Fruit fly (Drosophila melanogaster) whole organism, embryonic: ENCODE data around the gene CG31157.
A peak's percentile ranks its signal among the peaks of the same experiment; 100 is the strongest.

Source experiments
- CG11093 ChIP-seq: fragments of 200-800 bp; sonication (Bioruptor generic); IDR thresholded peaks from 3 replicates; pipeline ENCODE4 v1.3.6; 2022; ENCODE audit warnings: missing biosample characterization, missing genetic modification characterization
- CG11247 ChIP-seq: fragments of 200-800 bp; sonication (Bioruptor generic); IDR thresholded peaks from 2 replicates; pipeline ENCODE4 v1.3.6; 2022; ENCODE audit warnings: missing biosample characterization, missing genetic modification characterization
- CG11456 ChIP-seq: fragments of 200-800 bp; sonication (Bioruptor generic); IDR thresholded peaks from 3 replicates; pipeline ENCODE4 v1.3.6; 2022; ENCODE audit warnings: missing biosample characterization, missing genetic modification characterization
- CG11504 ChIP-seq: fragments of 200-800 bp; sonication (Bioruptor generic); optimal IDR thresholded peaks from 3 replicates; lab custom pipeline; 2019; ENCODE audit warnings: missing biosample characterization, mild to moderate bottlenecking, missing genetic modification characterization, moderate library complexity
- CG11723 ChIP-seq: fragments of 200-800 bp; sonication (Bioruptor generic); optimal IDR thresholded peaks from 2 replicates; lab custom pipeline; 2017; ENCODE audit warnings: missing biosample characterization, mild to moderate bottlenecking, missing genetic modification characterization
- CG12155 ChIP-seq: fragments of 200-800 bp; sonication (Bioruptor generic); optimal IDR thresholded peaks from 3 replicates; lab custom pipeline; 2016; ENCODE audit warnings: missing biosample characterization, missing genetic modification characterization
- CG12299 ChIP-seq: fragments of 200-800 bp; sonication (Bioruptor generic); optimal IDR thresholded peaks from 2 replicates; lab custom pipeline; 2018; ENCODE audit warnings: missing biosample characterization, mild to moderate bottlenecking, missing genetic modification characterization
- CG12659 ChIP-seq: fragments of 200-800 bp; sonication (Bioruptor generic); optimal IDR thresholded peaks from 3 replicates; lab custom pipeline; 2017; ENCODE audit warnings: mild to moderate bottlenecking, missing biosample characterization, missing genetic modification reagents, missing genetic modification characterization
- CG14441 ChIP-seq: fragments of 200-800 bp; sonication (Bioruptor generic); IDR thresholded peaks from 2 replicates; pipeline ENCODE4 v1.3.6; 2022; ENCODE audit warnings: missing biosample characterization, missing genetic modification characterization
- CG17361 ChIP-seq: fragments of 200-800 bp; sonication (Bioruptor generic); IDR thresholded peaks from 3 replicates; pipeline ENCODE4 v1.3.6; 2022; ENCODE audit warnings: missing biosample characterization, missing genetic modification characterization
- CG18011 ChIP-seq: fragments of 200-800 bp; sonication (Bioruptor generic); optimal IDR thresholded peaks from 2 replicates; lab custom pipeline; 2017; ENCODE audit warnings: missing biosample characterization, missing genetic modification characterization, mild to moderate bottlenecking, moderate library complexity, missing genotype
- CG2120 ChIP-seq: fragments of 200-800 bp; sonication (Bioruptor generic); optimal IDR thresholded peaks from 3 replicates; lab custom pipeline; 2016; ENCODE audit warnings: missing biosample characterization, missing genetic modification characterization
- CG2875 ChIP-seq: fragments of 200-800 bp; sonication (Bioruptor generic); optimal IDR thresholded peaks from 2 replicates; lab custom pipeline; 2017; ENCODE audit warnings: missing biosample characterization, mild to moderate bottlenecking, missing genetic modification characterization, missing genetic modification reagents
- CG3065 ChIP-seq: fragments of 200-800 bp; sonication (Bioruptor generic); optimal IDR thresholded peaks from 2 replicates; lab custom pipeline; 2016; ENCODE audit warnings: missing biosample characterization, missing genetic modification characterization
- CG3995 ChIP-seq: fragments of 200-800 bp; sonication (Bioruptor generic); optimal IDR thresholded peaks from 3 replicates; lab custom pipeline; 2016; ENCODE audit warnings: missing biosample characterization, missing genetic modification characterization
- CG6254 ChIP-seq: fragments of 200-800 bp; sonication (Bioruptor generic); optimal IDR thresholded peaks from 3 replicates; lab custom pipeline; 2017; ENCODE audit warnings: mild to moderate bottlenecking, missing biosample characterization, missing genetic modification reagents, missing genetic modification characterization
- CG8281 ChIP-seq: fragments of 200-800 bp; sonication (Bioruptor generic); optimal IDR thresholded peaks from 2 replicates; lab custom pipeline; 2018; ENCODE audit warnings: missing biosample characterization, mild to moderate bottlenecking, missing genetic modification characterization, moderate library complexity
- CG9932 ChIP-seq: fragments of 200-800 bp; sonication (Bioruptor generic); IDR thresholded peaks from 2 replicates; pipeline ENCODE4 v1.3.6; 2022; ENCODE audit warnings: missing biosample characterization, missing genetic modification characterization
- CoRest ChIP-seq: fragments of 200-800 bp; sonication (Bioruptor generic); optimal IDR thresholded peaks from 3 replicates; lab custom pipeline; 2018; ENCODE audit warnings: missing biosample characterization, mild to moderate bottlenecking, missing genetic modification characterization, moderate library complexity
- Dek ChIP-seq: fragments of 200-800 bp; sonication (Bioruptor generic); optimal IDR thresholded peaks from 3 replicates; lab custom pipeline; 2019; ENCODE audit warnings: missing biosample characterization, mild to moderate bottlenecking, missing genetic modification characterization, moderate library complexity
- ERR ChIP-seq: fragments of 200-800 bp; sonication (Bioruptor generic); optimal IDR thresholded peaks from 2 replicates; lab custom pipeline; 2016; ENCODE audit warnings: missing biosample characterization, missing genetic modification characterization
- Elba2 ChIP-seq: fragments of 200-800 bp; sonication (Bioruptor generic); optimal IDR thresholded peaks from 3 replicates; lab custom pipeline; 2016; ENCODE audit warnings: missing biosample characterization, missing genetic modification characterization
- Gug ChIP-seq: fragments of 200-800 bp; sonication (Bioruptor generic); IDR thresholded peaks from 4 replicates; pipeline ENCODE4 v1.3.6; 2022; ENCODE audit warnings: missing biosample characterization, missing genetic modification characterization
- Hr39 ChIP-seq: fragments of >200 bp; optimal IDR thresholded peaks from 2 replicates; lab custom pipeline; 2017
- Myb ChIP-seq: fragments of 200-800 bp; sonication (Bioruptor generic); optimal IDR thresholded peaks from 2 replicates; lab custom pipeline; 2016; ENCODE audit warnings: missing biosample characterization, missing genetic modification characterization
- NC2β ChIP-seq: fragments of 200-800 bp; sonication (Bioruptor generic); optimal IDR thresholded peaks from 2 replicates; lab custom pipeline; 2016; ENCODE audit warnings: missing biosample characterization, missing genetic modification characterization
- Nf-YC ChIP-seq: fragments of 200-800 bp; optimal IDR thresholded peaks from 3 replicates; lab custom pipeline; 2019; ENCODE audit warnings: missing biosample characterization, mild to moderate bottlenecking, missing genetic modification characterization, moderate library complexity
- Scr ChIP-seq: fragments of 200-800 bp; sonication (Bioruptor generic); IDR thresholded peaks from 2 replicates; pipeline ENCODE4 v1.3.6; 2022; ENCODE audit warnings: missing biosample characterization, missing genetic modification characterization; ENCODE audit not compliant: partially characterized antibody
- Six4 ChIP-seq: fragments of 200-800 bp; sonication (Bioruptor generic); optimal IDR thresholded peaks from 2 replicates; lab custom pipeline; 2016; ENCODE audit warnings: missing biosample characterization, missing genetic modification characterization
- Sry-β ChIP-seq: fragments of 200-800 bp; sonication (Bioruptor generic); optimal IDR thresholded peaks from 2 replicates; lab custom pipeline; 2018; ENCODE audit warnings: missing biosample characterization, mild to moderate bottlenecking, missing genetic modification characterization, moderate library complexity
- Vsx1 ChIP-seq: fragments of 200-800 bp; sonication (Bioruptor generic); optimal IDR thresholded peaks from 2 replicates; lab custom pipeline; 2017; ENCODE audit warnings: missing biosample characterization, mild to moderate bottlenecking, missing genetic modification characterization, missing genetic modification reagents
- abd-A ChIP-seq: fragments of 200-800 bp; sonication (Bioruptor generic); optimal IDR thresholded peaks from 3 replicates; lab custom pipeline; 2019; ENCODE audit warnings: missing biosample characterization, mild to moderate bottlenecking, missing genetic modification characterization, moderate library complexity
- ac ChIP-seq: fragments of 200-800 bp; sonication (Bioruptor generic); optimal IDR thresholded peaks from 3 replicates; lab custom pipeline; 2017; ENCODE audit warnings: missing biosample characterization, mild to moderate bottlenecking, missing genetic modification characterization
- amos ChIP-seq: fragments of 200-800 bp; sonication (Bioruptor generic); IDR thresholded peaks from 2 replicates; pipeline ENCODE4 v1.3.6; 2022; ENCODE audit warnings: missing biosample characterization, missing genetic modification characterization; ENCODE audit not compliant: partially characterized antibody
- btn ChIP-seq: fragments of 200-800 bp; sonication (Bioruptor generic); optimal IDR thresholded peaks from 2 replicates; lab custom pipeline; 2016; ENCODE audit warnings: missing biosample characterization, missing genetic modification characterization
- corto ChIP-seq: fragments of 200-800 bp; sonication (Bioruptor generic); optimal IDR thresholded peaks from 2 replicates; lab custom pipeline; 2016; ENCODE audit warnings: missing biosample characterization, mild to moderate bottlenecking, missing genetic modification characterization, moderate library complexity
- dati ChIP-seq: fragments of 200-800 bp; sonication (Bioruptor generic); IDR thresholded peaks from 2 replicates; pipeline ENCODE4 v1.3.6; 2022; ENCODE audit warnings: missing biosample characterization, missing genetic modification characterization
- disco-r ChIP-seq: fragments of 200-800 bp; sonication (Bioruptor generic); optimal IDR thresholded peaks from 2 replicates; lab custom pipeline; 2016; ENCODE audit warnings: missing biosample characterization, missing genetic modification characterization
- eve ChIP-seq, 2 experiments: fragments of >200 bp; optimal IDR thresholded peaks; 2 replicates each; lab custom pipeline; 2017; ENCODE audit warnings: missing biosample characterization in 2 of 2, missing genetic modification characterization in 2 of 2
- ewg ChIP-seq: fragments of 200-800 bp; sonication (Bioruptor generic); optimal IDR thresholded peaks from 3 replicates; lab custom pipeline; 2017; ENCODE audit warnings: mild to moderate bottlenecking, missing biosample characterization, missing genetic modification reagents, missing genetic modification characterization
- jing ChIP-seq: fragments of 200-800 bp; sonication (Bioruptor generic); optimal IDR thresholded peaks from 2 replicates; lab custom pipeline; 2018; ENCODE audit warnings: missing biosample characterization, mild to moderate bottlenecking, missing genetic modification characterization
- org-1 ChIP-seq: fragments of 200-800 bp; sonication (Bioruptor generic); optimal IDR thresholded peaks from 2 replicates; lab custom pipeline; 2017; ENCODE audit warnings: missing biosample characterization, missing genetic modification characterization
- phol ChIP-seq: fragments of 200-800 bp; sonication (Bioruptor generic); optimal IDR thresholded peaks from 3 replicates; lab custom pipeline; 2018; ENCODE audit warnings: missing biosample characterization, mild to moderate bottlenecking, missing genetic modification characterization, moderate library complexity
- sd ChIP-seq: fragments of 200-800 bp; sonication (Bioruptor generic); optimal IDR thresholded peaks from 3 replicates; lab custom pipeline; 2018; ENCODE audit warnings: missing biosample characterization, mild to moderate bottlenecking, missing genetic modification characterization, moderate library complexity
- sisA ChIP-seq: fragments of 200-800 bp; sonication (Bioruptor generic); IDR thresholded peaks from 2 replicates; pipeline ENCODE4 v1.3.6; 2022; ENCODE audit warnings: missing biosample characterization, missing genetic modification characterization
- sna ChIP-seq: fragments of 200-800 bp; sonication (Bioruptor generic); IDR thresholded peaks from 2 replicates; pipeline ENCODE4 v1.3.6; 2022; ENCODE audit warnings: missing biosample characterization, missing genetic modification characterization; ENCODE audit not compliant: partially characterized antibody
- stc ChIP-seq: fragments of 200-800 bp; sonication (Bioruptor generic); IDR thresholded peaks from 2 replicates; pipeline ENCODE4 v1.3.6; 2022; ENCODE audit warnings: missing biosample characterization, missing genetic modification characterization
- vfl ChIP-seq: fragments of 200-800 bp; sonication (Bioruptor generic); optimal IDR thresholded peaks from 2 replicates; lab custom pipeline; 2016; ENCODE audit warnings: missing biosample characterization, missing genetic modification characterization
- vvl ChIP-seq: fragments of 200-800 bp; sonication (Bioruptor generic); IDR thresholded peaks from 2 replicates; pipeline ENCODE4 v1.3.6; 2022; ENCODE audit warnings: missing biosample characterization, missing genetic modification characterization

Gene CG31157

dm6 chr3R:13030257-13031173 lies 17.0 kb upstream of the CG31157 start, which contains the start of the genes CG46281 and CG46280 (continued):
- TF ChIP-seq Myb = peak; percentile 20
- TF ChIP-seq CG12659 = peak; percentile 70
- no peak for TF ChIP-seq CG8281 (tag; lab: Kevin White, UChicago)
- TF ChIP-seq btn = no peak
- TF ChIP-seq Gug (GFP tag; lab: Robert Waterston, UW) = no peak
- peak; percentile 56 for TF ChIP-seq NC2β (GFP tag; lab: Kevin White, UChicago)
- no peak for TF ChIP-seq CG3995 (GFP tag; lab: Kevin White, UChicago)
- no peak for TF ChIP-seq sd (tag; lab: Kevin White, UChicago)
- no peak for TF ChIP-seq CG12155 (GFP tag; lab: Kevin White, UChicago)
- TF ChIP-seq Elba2 (GFP tag; lab: Kevin White, UChicago) = no peak
- TF ChIP-seq dati (GFP tag; lab: Robert Waterston, UW) = no peak
- TF ChIP-seq Dek = no peak
- peak; percentile 11 for TF ChIP-seq CG18011 (GFP tag; lab: Kevin White, UChicago)
- TF ChIP-seq abd-A (tag; lab: Kevin White, UChicago) = no peak
- TF ChIP-seq corto = no peak
- no peak for TF ChIP-seq CG11247 (GFP tag; lab: Robert Waterston, UW)
- TF ChIP-seq org-1 (GFP tag; lab: Kevin White, UChicago) = no peak
- no peak for TF ChIP-seq CG9932
- no peak for TF ChIP-seq stc (GFP tag; lab: Robert Waterston, UW)
- no peak for TF ChIP-seq CoRest (tag; lab: Kevin White, UChicago)
- TF ChIP-seq ewg = no peak
- peak; percentile 18 for TF ChIP-seq CG12299 (tag; lab: Kevin White, UChicago)
- peak; percentile 62 for TF ChIP-seq Scr (GFP tag; lab: Robert Waterston, UW)
- no peak for TF ChIP-seq CG11504 (tag; lab: Kevin White, UChicago)
- no peak for TF ChIP-seq sisA (GFP tag; lab: Robert Waterston, UW)
- no peak for TF ChIP-seq CG11456 (GFP tag; lab: Robert Waterston, UW)
- TF ChIP-seq vvl (GFP tag; lab: Robert Waterston, UW) = 0 out of 2 replicates have a peak, but pooled peaks have one; percentile 18
- no peak for TF ChIP-seq CG6254 (GFP tag; lab: Kevin White, UChicago)
- TF ChIP-seq phol (tag; lab: Kevin White, UChicago) = no peak
- no peak for TF ChIP-seq Nf-YC (tag; lab: Kevin White, UChicago)
- TF ChIP-seq CG11723 (GFP tag; lab: Kevin White, UChicago) = no peak
- peak; percentile 39; the same call in 1 of the 2 replicates for TF ChIP-seq amos (GFP tag; lab: Robert Waterston, UW)
- peak; percentile 13 for TF ChIP-seq Sry-β (GFP tag; lab: Kevin White, UChicago)
- TF ChIP-seq CG14441 (GFP tag; lab: Robert Waterston, UW) = no peak
- TF ChIP-seq eve (GFP tag; optimal IDR thresholded peaks at IDR 0.05; lab: Kevin White, UChicago) = no peak
- no peak for TF ChIP-seq Vsx1 (GFP tag; lab: Kevin White, UChicago)
- no peak for TF ChIP-seq Hr39 (lab: Kevin White, UChicago)
- TF ChIP-seq CG17361 = no peak; the same call in 2 of the 3 replicates
- no peak for TF ChIP-seq CG2875 (GFP tag; lab: Kevin White, UChicago)
- no peak for TF ChIP-seq ac (GFP tag; lab: Kevin White, UChicago)
- no peak for TF ChIP-seq jing
- peak; percentile 38 for TF ChIP-seq vfl (GFP tag; lab: Kevin White, UChicago)
- no peak for TF ChIP-seq ERR (GFP tag; lab: Kevin White, UChicago)
- TF ChIP-seq CG3065 (GFP tag; lab: Kevin White, UChicago) = no peak
- no peak for TF ChIP-seq Six4 (GFP tag; lab: Kevin White, UChicago)
- TF ChIP-seq CG11093 (GFP tag; lab: Robert Waterston, UW) = no peak
- TF ChIP-seq sna = 0 out of 2 replicates have a peak, but pooled peaks have one; percentile 53
- TF ChIP-seq CG2120 (GFP tag; lab: Kevin White, UChicago) = peak; percentile 71
- TF ChIP-seq disco-r = peak; percentile 2
